Fruit fly (Drosophila melanogaster): Measurements from ENCODE around the gene CG15209.

- no peak for TF ChIP-seq fd85E (GFP tag; optimal IDR thresholded peaks at IDR 0.05)
- no peak for TF ChIP-seq svp (GFP tag)
- no peak for TF ChIP-seq cyc (GFP tag; optimal IDR thresholded peaks at IDR 0.05)
Measured at dm6 chrX:10801033-10801432, 41.0 kb upstream of the CG15209 start.
